Fruit fly (Drosophila melanogaster) whole organism, embryonic: ENCODE data around the gene Cep290.

Experiments
- Abd-B ChIP-seq: fragments of 200-800 bp; sonication (Bioruptor generic); optimal IDR thresholded peaks from 2 replicates; lab custom pipeline; 2018; ENCODE audit warnings: missing biosample characterization, mild to moderate bottlenecking, missing genetic modification characterization, moderate library complexity
- Adf1 ChIP-seq: fragments of 200-800 bp; sonication (Bioruptor generic); IDR thresholded peaks from 2 replicates; pipeline ENCODE4 v1.3.6; 2022; ENCODE audit warnings: missing biosample characterization, missing genetic modification characterization
- CG1024 ChIP-seq: fragments of 200-800 bp; sonication (Bioruptor generic); IDR thresholded peaks from 2 replicates; pipeline ENCODE4 v1.3.6; 2022; ENCODE audit warnings: missing biosample characterization, missing genetic modification characterization
- CG10462 ChIP-seq: fragments of 200-800 bp; sonication (Bioruptor generic); optimal IDR thresholded peaks from 2 replicates; lab custom pipeline; 2016; ENCODE audit warnings: missing biosample characterization, missing genetic modification characterization
- CG12744 ChIP-seq: fragments of 200-800 bp; sonication (Bioruptor generic); optimal IDR thresholded peaks from 2 replicates; lab custom pipeline; 2016; ENCODE audit warnings: missing biosample characterization, missing genetic modification characterization
- CG13296 ChIP-seq: fragments of 200-800 bp; sonication (Bioruptor generic); optimal IDR thresholded peaks from 3 replicates; lab custom pipeline; 2018; ENCODE audit warnings: missing biosample characterization, mild to moderate bottlenecking, missing genetic modification characterization
- CG13894 ChIP-seq: fragments of 200-800 bp; sonication (Bioruptor generic); optimal IDR thresholded peaks from 3 replicates; lab custom pipeline; 2018; ENCODE audit warnings: missing biosample characterization, mild to moderate bottlenecking, missing genetic modification characterization, moderate library complexity
- CG16813 ChIP-seq: fragments of 200-800 bp; sonication (Bioruptor generic); IDR thresholded peaks from 3 replicates; pipeline ENCODE4 v1.3.6; 2022; ENCODE audit warnings: missing biosample characterization, missing genetic modification characterization; ENCODE audit not compliant: partially characterized antibody
- CG16863 ChIP-seq: fragments of 200-800 bp; sonication (Bioruptor generic); optimal IDR thresholded peaks from 3 replicates; lab custom pipeline; 2016; ENCODE audit warnings: missing biosample characterization, missing genetic modification characterization
- CG18262 ChIP-seq: fragments of 200-800 bp; optimal IDR thresholded peaks from 3 replicates; lab custom pipeline; 2019; ENCODE audit warnings: missing biosample characterization, mild to moderate bottlenecking, missing genetic modification characterization, moderate library complexity
- CG1832 ChIP-seq: fragments of 200-800 bp; sonication (Bioruptor generic); optimal IDR thresholded peaks from 2 replicates; lab custom pipeline; 2017; ENCODE audit warnings: missing biosample characterization, mild to moderate bottlenecking, missing genetic modification characterization, inconsistent platforms
- CG31224 ChIP-seq: fragments of 200-800 bp; sonication (Bioruptor generic); IDR thresholded peaks from 2 replicates; pipeline ENCODE4 v1.3.6; 2022; ENCODE audit warnings: missing biosample characterization, missing genetic modification characterization
- CG3995 ChIP-seq: fragments of 200-800 bp; sonication (Bioruptor generic); optimal IDR thresholded peaks from 3 replicates; lab custom pipeline; 2016; ENCODE audit warnings: missing biosample characterization, missing genetic modification characterization
- CG6689 ChIP-seq: fragments of 200-800 bp; sonication (Bioruptor generic); IDR thresholded peaks from 2 replicates; pipeline ENCODE4 v1.3.6; 2022; ENCODE audit warnings: missing biosample characterization, missing genetic modification characterization
- CG6854 ChIP-seq: fragments of 200-800 bp; sonication (Bioruptor generic); optimal IDR thresholded peaks from 3 replicates; lab custom pipeline; 2017; ENCODE audit warnings: missing biosample characterization, mild to moderate bottlenecking, missing genetic modification characterization
- CG7839 ChIP-seq: fragments of 200-800 bp; sonication (Bioruptor generic); optimal IDR thresholded peaks from 3 replicates; lab custom pipeline; 2018; ENCODE audit warnings: missing biosample characterization, mild to moderate bottlenecking, missing genetic modification characterization, moderate library complexity
- CG8388 ChIP-seq: fragments of 200-800 bp; sonication (Bioruptor generic); optimal IDR thresholded peaks from 2 replicates; lab custom pipeline; 2019; ENCODE audit warnings: missing biosample characterization, mild to moderate bottlenecking, missing genetic modification characterization, moderate library complexity
- CG9215 ChIP-seq: fragments of 200-800 bp; sonication (Bioruptor generic); IDR thresholded peaks from 2 replicates; pipeline ENCODE4 v1.3.6; 2022; ENCODE audit warnings: missing biosample characterization, missing genetic modification characterization
- CG9932 ChIP-seq: fragments of 200-800 bp; sonication (Bioruptor generic); IDR thresholded peaks from 2 replicates; pipeline ENCODE4 v1.3.6; 2022; ENCODE audit warnings: missing biosample characterization, missing genetic modification characterization
- Doc3 ChIP-seq: fragments of 200-800 bp; sonication (Bioruptor generic); IDR thresholded peaks from 3 replicates; pipeline ENCODE4 v1.3.6; 2022; ENCODE audit warnings: missing biosample characterization, missing genetic modification characterization; ENCODE audit not compliant: partially characterized antibody
- Gsc ChIP-seq: fragments of 200-800 bp; sonication (Bioruptor generic); IDR thresholded peaks from 2 replicates; pipeline ENCODE4 v1.3.6; 2022; ENCODE audit warnings: missing biosample characterization, missing genetic modification characterization
- Gug ChIP-seq: fragments of 200-800 bp; sonication (Bioruptor generic); IDR thresholded peaks from 4 replicates; pipeline ENCODE4 v1.3.6; 2022; ENCODE audit warnings: missing biosample characterization, missing genetic modification characterization
- HLH3B ChIP-seq: fragments of 200-800 bp; sonication (Bioruptor generic); IDR thresholded peaks from 2 replicates; pipeline ENCODE4 v1.3.6; 2022; ENCODE audit warnings: missing biosample characterization, missing genetic modification characterization
- Hey ChIP-seq: fragments of 200-800 bp; sonication (Bioruptor generic); optimal IDR thresholded peaks from 3 replicates; lab custom pipeline; 2018; ENCODE audit warnings: missing biosample characterization, mild to moderate bottlenecking, missing genetic modification characterization
- Hr39 ChIP-seq: fragments of >200 bp; optimal IDR thresholded peaks from 2 replicates; lab custom pipeline; 2017
- Hr51 ChIP-seq, 2 experiments: fragments of 200-800 bp; sonication (Bioruptor generic); optimal IDR thresholded peaks; 2 replicates in 1 of 2; 3 replicates in 1 of 2; lab custom pipeline; 2016 to 2018; ENCODE audit warnings: missing biosample characterization in 2 of 2, missing genetic modification characterization in 2 of 2, mild to moderate bottlenecking in 1 of 2, moderate library complexity in 1 of 2
- Hr78 ChIP-seq, 2 experiments: fragments of 200-800 bp in 1 of 2; fragments of >200 bp in 1 of 2; sonication (Bioruptor generic) in 1 of 2; optimal IDR thresholded peaks; 2 replicates each; lab custom pipeline; 2017 to 2019; ENCODE audit warnings: missing biosample characterization in 2 of 2, missing genetic modification characterization in 2 of 2, mild to moderate bottlenecking in 1 of 2, moderate library complexity in 1 of 2
- Hsf ChIP-seq: fragments of 200-800 bp; sonication (Bioruptor generic); optimal IDR thresholded peaks from 3 replicates; lab custom pipeline; 2016; ENCODE audit warnings: missing biosample characterization, missing genetic modification characterization
- Ravus ChIP-seq: fragments of 200-800 bp; sonication (Bioruptor generic); IDR thresholded peaks from 2 replicates; pipeline ENCODE4 v1.3.6; 2022; ENCODE audit warnings: missing biosample characterization, missing genetic modification characterization
- Rx ChIP-seq: fragments of 200-800 bp; sonication (Bioruptor generic); IDR thresholded peaks from 2 replicates; pipeline ENCODE4 v1.3.6; 2022; ENCODE audit warnings: missing biosample characterization, missing genetic modification characterization
- Scr ChIP-seq: fragments of 200-800 bp; sonication (Bioruptor generic); IDR thresholded peaks from 2 replicates; pipeline ENCODE4 v1.3.6; 2022; ENCODE audit warnings: missing biosample characterization, missing genetic modification characterization; ENCODE audit not compliant: partially characterized antibody
- Vsx1 ChIP-seq: fragments of 200-800 bp; sonication (Bioruptor generic); optimal IDR thresholded peaks from 2 replicates; lab custom pipeline; 2017; ENCODE audit warnings: missing biosample characterization, mild to moderate bottlenecking, missing genetic modification characterization, missing genetic modification reagents
- ac ChIP-seq: fragments of 200-800 bp; sonication (Bioruptor generic); optimal IDR thresholded peaks from 3 replicates; lab custom pipeline; 2017; ENCODE audit warnings: missing biosample characterization, mild to moderate bottlenecking, missing genetic modification characterization
- chn ChIP-seq: fragments of 200-800 bp; sonication (Bioruptor generic); optimal IDR thresholded peaks from 2 replicates; lab custom pipeline; 2016; ENCODE audit warnings: missing biosample characterization, missing genetic modification characterization
- dmrt99B ChIP-seq: fragments of 200-800 bp; sonication (Bioruptor generic); optimal IDR thresholded peaks from 2 replicates; lab custom pipeline; 2018; ENCODE audit warnings: missing biosample characterization, mild to moderate bottlenecking, missing genetic modification characterization, moderate library complexity
- emc ChIP-seq: fragments of 200-800 bp; sonication (Bioruptor generic); optimal IDR thresholded peaks from 2 replicates; lab custom pipeline; 2016; ENCODE audit warnings: missing biosample characterization, missing genetic modification characterization
- grn ChIP-seq: fragments of 200-800 bp; sonication (Bioruptor generic); optimal IDR thresholded peaks from 3 replicates; lab custom pipeline; 2017; ENCODE audit warnings: missing biosample characterization, missing genetic modification characterization
- gro ChIP-seq: fragments of 200-800 bp; sonication (Bioruptor generic); optimal IDR thresholded peaks from 2 replicates; lab custom pipeline; 2016; ENCODE audit warnings: missing biosample characterization, missing genetic modification characterization
- insv ChIP-seq, 2 experiments: fragments of 200-800 bp; sonication (Bioruptor generic); optimal IDR thresholded peaks; 3 replicates each; lab custom pipeline; 2016 to 2018; ENCODE audit warnings: missing biosample characterization in 2 of 2, missing genetic modification characterization in 2 of 2
- jigr1 ChIP-seq: fragments of 200-800 bp; sonication (Bioruptor generic); IDR thresholded peaks from 3 replicates; pipeline ENCODE4 v1.3.6; 2022; ENCODE audit warnings: missing biosample characterization, missing genetic modification characterization
- lola ChIP-seq, 3 experiments: fragments of >200 bp in 2 of 3; fragments of 200-800 bp in 1 of 3; sonication (Bioruptor generic) in 1 of 3; optimal IDR thresholded peaks; 2 replicates each; lab custom pipeline; 2017 to 2019; ENCODE audit warnings: missing biosample characterization in 3 of 3, missing genetic modification characterization in 3 of 3, mild to moderate bottlenecking in 1 of 3, moderate library complexity in 1 of 3
- nom ChIP-seq: fragments of 200-800 bp; sonication (Bioruptor generic); optimal IDR thresholded peaks from 2 replicates; lab custom pipeline; 2017; ENCODE audit warnings: missing biosample characterization, missing genetic modification characterization, mild to moderate bottlenecking, moderate library complexity, missing genetic modification reagents
- prd ChIP-seq, 3 experiments: fragments of >200 bp in 2 of 3; fragments of 200-800 bp in 1 of 3; sonication (Bioruptor generic) in 1 of 3; optimal IDR thresholded peaks in 2 of 3; IDR thresholded peaks in 1 of 3; 2 replicates in 2 of 3; 3 replicates in 1 of 3; pipeline versions ENCODE4 v1.3.6 to Lab custom; 2017 to 2022; ENCODE audit warnings: missing biosample characterization in 1 of 3, missing genetic modification characterization in 1 of 3
- row ChIP-seq: fragments of 200-800 bp; sonication (Bioruptor generic); IDR thresholded peaks from 3 replicates; pipeline ENCODE4 v1.3.6; 2022; ENCODE audit warnings: missing biosample characterization, missing genetic modification characterization
- run ChIP-seq: fragments of 200-800 bp; sonication (Bioruptor generic); optimal IDR thresholded peaks from 3 replicates; lab custom pipeline; 2018; ENCODE audit warnings: missing biosample characterization, mild to moderate bottlenecking, missing genetic modification characterization
- trem ChIP-seq: fragments of 200-800 bp; optimal IDR thresholded peaks from 3 replicates; lab custom pipeline; 2019; ENCODE audit warnings: missing biosample characterization, mild to moderate bottlenecking, missing genetic modification characterization, moderate library complexity
- vvl ChIP-seq: fragments of 200-800 bp; sonication (Bioruptor generic); IDR thresholded peaks from 2 replicates; pipeline ENCODE4 v1.3.6; 2022; ENCODE audit warnings: missing biosample characterization, missing genetic modification characterization

Cep290 gene

dm6 chr3L:799837-800513 is 43.8 kb upstream of the Cep290 start (continued):
- TF ChIP-seq CG16813 (GFP tag; lab: Robert Waterston, UW) (no peak), CG13894 (tag; lab: Kevin White, UChicago) (no peak), ac (GFP tag; lab: Kevin White, UChicago) (no peak), CG7839 (peak; percentile 35), Hr39 (no peak), emc (GFP tag; lab: Kevin White, UChicago) (no peak), CG16863 (peak; percentile 19), Hey (no peak), CG1024 (GFP tag; lab: Robert Waterston, UW) (peak; percentile 49; the same call in 1 of the 2 replicates), Scr (GFP tag; lab: Robert Waterston, UW) (no peak), grn (GFP tag; lab: Kevin White, UChicago) (no peak), Rx (peak; percentile 17; the same call in 1 of the 2 replicates), Hr78 (GFP tag; optimal IDR thresholded peaks at IDR 0.05; lab: Kevin White, UChicago) (no peak), CG18262 (tag; lab: Kevin White, UChicago) (peak; percentile 64)

dm6 chr3L:801860-802462 is 41.8 kb upstream of the Cep290 start:
- TF ChIP-seq insv (GFP tag; optimal IDR thresholded peaks at IDR 0.05; lab: Kevin White, UChicago) (no peak), Vsx1 (no peak), nom (peak; percentile 3), CG16813 (GFP tag; lab: Robert Waterston, UW) (no peak), HLH3B (no peak), lola (GFP tag; optimal IDR thresholded peaks at IDR 0.05; lab: Kevin White, UChicago) (peak in 1 of 3 experiments; percentile 1), Hr51 (GFP tag; optimal IDR thresholded peaks at IDR 0.05; lab: Kevin White, UChicago) (no peak), Ravus (GFP tag; lab: Robert Waterston, UW) (no peak), Adf1 (no peak), jigr1 (GFP tag; lab: Robert Waterston, UW) (no peak), CG12744 (GFP tag; lab: Kevin White, UChicago) (no peak), gro (GFP tag; lab: Kevin White, UChicago) (no peak), Gsc (no peak), CG9932 (GFP tag; lab: Robert Waterston, UW) (no peak), dmrt99B (tag; lab: Kevin White, UChicago) (peak; percentile 21), Gug (GFP tag; lab: Robert Waterston, UW) (no peak), CG10462 (no peak), CG3995 (GFP tag; lab: Kevin White, UChicago) (no peak), ac (GFP tag; lab: Kevin White, UChicago) (no peak), row (peak; percentile 13; the same call in 1 of the 3 replicates), prd (optimal IDR thresholded peaks at IDR 0.05; lab: Kevin White, UChicago) (no peak), prd (GFP tag; IDR thresholded peaks at IDR 0.05; lab: Robert Waterston, UW) (0 out of 3 replicates have a peak, but pooled peaks have one; percentile 13), CG6854 (GFP tag; lab: Kevin White, UChicago) (no peak), Abd-B (no peak), Doc3 (GFP tag; lab: Robert Waterston, UW) (no peak), trem (tag; lab: Kevin White, UChicago) (no peak), CG13296 (GFP tag; lab: Kevin White, UChicago) (no peak), chn (peak; percentile 24), CG8388 (no peak), CG1832 (GFP tag; lab: Kevin White, UChicago) (no peak), CG6689 (GFP tag; lab: Robert Waterston, UW) (0 out of 2 replicates have a peak, but pooled peaks have one; percentile 11), CG9215 (no peak), Hsf (GFP tag; lab: Kevin White, UChicago) (no peak), vvl (peak; percentile 53), run (no peak), CG31224 (no peak)
